Worm (Caenorhabditis elegans): ENCODE data around the gene csc-1.

DNA sequence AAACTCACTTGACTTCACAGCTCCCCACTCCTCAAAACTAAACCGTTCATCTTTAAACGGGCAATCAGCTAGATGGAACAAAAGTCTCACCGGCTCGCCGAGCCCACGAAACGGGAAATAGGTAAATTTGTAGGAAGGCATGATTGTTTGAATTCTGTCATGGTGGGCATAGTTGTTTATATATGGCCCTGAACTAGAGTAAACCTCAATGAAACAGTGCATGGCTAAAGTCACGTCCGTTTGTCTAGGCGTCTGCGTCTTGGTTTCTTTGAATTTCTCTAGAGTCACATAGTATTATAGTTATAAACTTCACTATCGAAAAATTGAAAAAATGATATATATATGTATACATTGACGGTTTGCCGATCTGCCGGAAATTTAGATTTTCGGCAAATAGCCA, 30.2 kb downstream of the csc-1 start, which contains the start of gene gst-19:
- TF ChIP-seq madf-3 (GFP tag; IDR thresholded peaks at IDR 0.05) (no peak), lag-1 (GFP tag; IDR thresholded peaks at IDR 0.05) (no peak), dpff-1 (tag; optimal IDR thresholded peaks at IDR 0.05) (no peak), nfya-1 (tag; optimal IDR thresholded peaks at IDR 0.05; ENCODE audit: borderline replicate concordance, insufficient read depth) (no peak), B0019.2 (GFP tag; conservative IDR thresholded peaks at IDR 0.05) (no peak), efl-1 (GFP tag; optimal IDR thresholded peaks at IDR 0.05) (no peak)
